Fruit fly (Drosophila melanogaster) Kc167 (cell line): Measurements from ENCODE around the gene CG12951.

Source experiments
- Sin3A ChIP-seq: fragments of >200 bp; optimal IDR thresholded peaks from 2 replicates; lab custom pipeline; 2018; ENCODE audit warnings: missing external identifiers
- ttk ChIP-seq: sonication (Bioruptor generic); optimal IDR thresholded peaks from 2 replicates; lab custom pipeline; 2017; ENCODE audit warnings: missing external identifiers

- TF ChIP-seq Sin3A = no peak
- TF ChIP-seq ttk (lab: Kevin White, UChicago) = no peak
These were observed 21.6 kb upstream of the CG12951 start for dm6 chr3R:9351415-9352379.
